Worm (Caenorhabditis elegans) whole organism, mixed stage, embryonic: ENCODE measurements around the gene str-71.

ENCODE experiments used
- M03D4.4 ChIP-seq: sonication (generic microtip); optimal IDR thresholded peaks from 2 replicates; lab custom pipeline; 2017; ENCODE audit warnings: mild to moderate bottlenecking, missing genetic modification characterization, missing compliant biosample characterization
- blmp-1 ChIP-seq: fragments of 150-350 bp; optimal IDR thresholded peaks from 2 replicates; lab custom pipeline; 2014; ENCODE audit warnings: missing biosample characterization, missing genetic modification characterization
- ceh-39 ChIP-seq: fragments of 150-350 bp; optimal IDR thresholded peaks from 2 replicates; lab custom pipeline; 2014; ENCODE audit warnings: missing biosample characterization, missing genetic modification characterization
- ceh-43 ChIP-seq: fragments of 200-800 bp; sonication (Bioruptor generic); optimal IDR thresholded peaks from 2 replicates; lab custom pipeline; 2018; ENCODE audit warnings: mild to moderate bottlenecking, missing genetic modification characterization, moderate library complexity, missing compliant biosample characterization
- ces-1 ChIP-seq: fragments of 150-350 bp; optimal IDR thresholded peaks from 2 replicates; lab custom pipeline; 2014; ENCODE audit warnings: missing biosample characterization, missing genetic modification reagents, missing genetic modification characterization
- cnd-1 ChIP-seq: fragments of 200-800 bp; sonication (Bioruptor generic); optimal IDR thresholded peaks from 2 replicates; lab custom pipeline; 2018; ENCODE audit warnings: mild to moderate bottlenecking, missing genetic modification characterization, missing compliant biosample characterization
- drap-1 ChIP-seq: fragments of 200-800 bp; sonication (Bioruptor generic); optimal IDR thresholded peaks from 3 replicates; lab custom pipeline; 2018; ENCODE audit warnings: mild to moderate bottlenecking, missing genetic modification characterization, missing compliant biosample characterization
- elt-1 ChIP-seq: sonication (generic microtip); optimal IDR thresholded peaks from 2 replicates; lab custom pipeline; 2017; ENCODE audit warnings: missing genetic modification characterization, mild to moderate bottlenecking, missing compliant biosample characterization, antibody characterized with exemption, moderate library complexity, borderline replicate concordance; ENCODE audit not compliant: insufficient read depth
- elt-3 ChIP-seq: fragments of 150-350 bp; optimal IDR thresholded peaks from 2 replicates; lab custom pipeline; 2014; ENCODE audit warnings: missing biosample characterization, missing genetic modification characterization
- flh-1 ChIP-seq: fragments of 200-800 bp; sonication (Bioruptor generic); optimal IDR thresholded peaks from 2 replicates; lab custom pipeline; 2018; ENCODE audit warnings: mild to moderate bottlenecking, missing genetic modification characterization, moderate library complexity, missing compliant biosample characterization
- lin-13 ChIP-seq: fragments of 150-350 bp; optimal IDR thresholded peaks from 2 replicates; lab custom pipeline; 2014; ENCODE audit warnings: missing biosample characterization, missing genetic modification characterization
- lin-32 ChIP-seq: fragments of 200-800 bp; sonication (Bioruptor generic); optimal IDR thresholded peaks from 2 replicates; lab custom pipeline; 2018; ENCODE audit warnings: mild to moderate bottlenecking, missing genetic modification characterization, missing compliant biosample characterization
- lsy-2 ChIP-seq: fragments of 150-350 bp; optimal IDR thresholded peaks from 2 replicates; lab custom pipeline; 2014; ENCODE audit warnings: missing biosample characterization, missing genetic modification characterization
- mab-5 ChIP-seq: fragments of 150-350 bp; optimal IDR thresholded peaks from 2 replicates; lab custom pipeline; 2014; ENCODE audit warnings: missing biosample characterization, missing genetic modification characterization
- mep-1 ChIP-seq: fragments of 150-350 bp; optimal IDR thresholded peaks from 2 replicates; lab custom pipeline; 2017; ENCODE audit warnings: missing biosample characterization, missing genetic modification reagents, missing genetic modification characterization, inconsistent platforms
- mls-2 ChIP-seq: sonication (generic microtip); optimal IDR thresholded peaks from 2 replicates; lab custom pipeline; 2016; ENCODE audit warnings: mild to moderate bottlenecking, missing genetic modification characterization, moderate library complexity, missing compliant biosample characterization
- nhr-12 ChIP-seq: fragments of 150-350 bp; optimal IDR thresholded peaks from 2 replicates; lab custom pipeline; 2014; ENCODE audit warnings: missing biosample characterization, missing genetic modification characterization
- nhr-2 ChIP-seq: fragments of 150-350 bp; optimal IDR thresholded peaks from 2 replicates; lab custom pipeline; 2014; ENCODE audit warnings: missing biosample characterization, missing genetic modification characterization
- nhr-28 ChIP-seq: fragments of 150-350 bp; optimal IDR thresholded peaks from 2 replicates; lab custom pipeline; 2014; ENCODE audit warnings: missing biosample characterization, missing genetic modification characterization
- nhr-76 ChIP-seq: sonication (generic microtip); optimal IDR thresholded peaks from 2 replicates; lab custom pipeline; 2017; ENCODE audit warnings: missing biosample characterization, missing genetic modification characterization
- pha-4 ChIP-seq: fragments of 150-350 bp; optimal IDR thresholded peaks from 2 replicates; lab custom pipeline; 2018; ENCODE audit warnings: missing biosample characterization, missing genetic modification reagents, missing genetic modification characterization
- sem-2 ChIP-seq: fragments of 200-800 bp; sonication (Bioruptor generic); optimal IDR thresholded peaks from 2 replicates; lab custom pipeline; 2018; ENCODE audit warnings: mild to moderate bottlenecking, missing genetic modification characterization, missing compliant biosample characterization
- sptf-1 ChIP-seq: sonication (generic microtip); optimal IDR thresholded peaks from 2 replicates; lab custom pipeline; 2017; ENCODE audit warnings: mild to moderate bottlenecking, missing genetic modification characterization, moderate library complexity, missing compliant biosample characterization
- tbx-8 ChIP-seq: fragments of 200-800 bp; sonication (Bioruptor generic); optimal IDR thresholded peaks from 2 replicates; lab custom pipeline; 2018; ENCODE audit warnings: mild to moderate bottlenecking, missing genetic modification characterization, moderate library complexity, missing compliant biosample characterization
- unc-120 ChIP-seq: sonication (generic microtip); optimal IDR thresholded peaks from 2 replicates; lab custom pipeline; 2017; ENCODE audit warnings: missing genetic modification characterization, missing compliant biosample characterization; ENCODE audit not compliant: poor library complexity, severe bottlenecking
- unc-39 ChIP-seq: fragments of 150-350 bp; optimal IDR thresholded peaks from 2 replicates; lab custom pipeline; 2014; ENCODE audit warnings: missing biosample characterization, missing genetic modification characterization
- unc-62 ChIP-seq: fragments of 150-350 bp; optimal IDR thresholded peaks from 2 replicates; lab custom pipeline; 2014; ENCODE audit warnings: missing biosample characterization, missing genetic modification reagents, missing genetic modification characterization
- zip-8 ChIP-seq: fragments of 150-350 bp; optimal IDR thresholded peaks from 2 replicates; lab custom pipeline; 2014; ENCODE audit warnings: missing biosample characterization, missing genetic modification characterization

Gene str-71

DNA sequence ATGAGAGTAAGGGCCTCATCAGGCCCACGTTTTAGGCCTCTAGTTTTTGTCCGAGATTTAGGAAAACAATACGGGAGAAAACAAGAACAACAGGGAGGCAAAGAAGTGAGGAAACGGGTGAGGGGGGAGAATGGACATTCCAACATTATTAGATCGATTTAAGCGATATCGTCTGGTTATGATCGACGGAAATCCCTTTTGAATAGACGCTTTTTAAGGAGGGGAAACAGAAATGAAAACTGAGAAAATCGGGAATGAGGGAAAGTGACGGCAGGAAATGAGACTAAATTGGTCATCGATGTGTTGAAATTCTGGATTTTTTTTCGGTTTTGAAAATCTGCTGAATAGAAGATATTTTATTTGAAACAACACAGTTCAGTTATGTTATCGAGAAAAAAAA, 5.4 kb upstream of the str-71 start, which contains the start of gene rocf-1:
rocf-1 (minus strand) TSS at position 101 of the 400 bp plus-strand sequence.
- TF ChIP-seq nhr-76 (no peak), blmp-1 (peak; percentile 26)

DNA sequence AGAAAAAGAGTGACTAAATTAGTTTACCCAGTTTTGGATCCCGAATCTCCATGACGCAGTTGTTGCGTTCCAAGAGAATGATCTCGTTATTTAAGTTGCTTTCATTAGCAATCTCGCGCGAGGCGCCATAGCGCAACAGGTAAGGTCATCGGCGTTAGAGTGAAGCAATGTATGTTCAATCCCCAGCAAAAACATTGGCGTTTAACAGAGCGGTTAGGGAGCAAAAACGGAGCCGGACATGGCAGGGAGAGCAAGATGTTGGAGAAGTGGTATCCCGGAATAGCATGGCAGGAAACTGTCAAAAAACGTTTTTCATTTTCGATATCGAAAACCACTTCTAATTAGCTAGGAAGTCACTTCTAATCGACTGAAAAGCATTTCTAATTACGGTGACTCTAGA, 4.7 kb downstream of the str-71 start:
- TF ChIP-seq elt-1 (tag; lab: Kevin White, UChicago), result no peak
- TF ChIP-seq drap-1, result peak; percentile 5

DNA sequence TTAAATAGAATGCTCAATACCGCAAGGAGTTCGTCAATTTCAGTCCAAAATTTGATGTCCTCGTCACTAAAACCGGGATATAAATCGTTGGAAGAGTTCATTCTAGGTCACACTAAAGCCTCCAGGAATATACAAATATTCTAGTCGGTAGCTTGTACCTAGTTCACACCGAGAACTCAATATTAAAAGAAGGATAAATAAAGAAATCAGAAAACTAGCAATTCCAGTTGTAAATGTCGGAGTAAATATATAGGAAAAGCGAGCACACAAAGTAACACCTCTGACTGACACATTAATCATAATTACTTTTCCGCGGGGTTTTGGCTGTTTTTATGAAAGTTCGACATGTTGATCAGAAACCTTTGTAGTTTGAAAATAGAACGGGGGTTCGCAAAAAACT, 7.6 kb downstream of the str-71 start, which contains the start of gene srw-33:
srw-33 (minus strand) TSS at position 101 of the 400 bp plus-strand sequence.
- TF ChIP-seq nhr-28 (tag; lab: Kevin White, UChicago) (no peak), pha-4 (tag; lab: Kevin White, UChicago) (no peak)

DNA sequence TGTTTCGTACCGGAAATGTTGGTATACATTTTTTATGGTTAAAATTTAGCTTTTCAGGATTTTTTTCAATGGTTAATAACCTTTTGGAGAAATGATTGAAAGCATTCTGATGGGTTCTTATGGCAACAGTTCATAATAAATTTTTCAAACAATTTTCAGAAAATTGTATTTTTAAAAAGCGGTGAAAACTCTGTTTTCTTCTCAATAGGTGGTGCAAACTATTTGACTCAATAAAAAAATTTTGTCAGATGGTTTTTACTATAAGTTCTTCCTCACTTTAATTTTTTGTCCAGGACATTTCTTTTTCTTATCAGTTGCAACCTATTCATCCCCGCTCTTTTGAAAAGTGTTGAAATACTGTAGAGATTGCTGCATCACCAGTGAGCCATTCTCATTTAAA, 10.1 kb downstream of the str-71 start, which contains the start of gene T26H5.14:
T26H5.14 (plus strand) TSS at position 301 of the 400 bp plus-strand sequence.
- TF ChIP-seq cnd-1 (tag; lab: Kevin White, UChicago) (no peak), unc-62 (GFP tag; lab: Kevin White, UChicago) (no peak), elt-1 (tag; lab: Kevin White, UChicago) (no peak), lin-32 (no peak), nhr-2 (tag; lab: Kevin White, UChicago) (no peak), unc-39 (tag; lab: Kevin White, UChicago) (no peak), sptf-1 (no peak), elt-3 (tag; lab: Kevin White, UChicago) (no peak), ces-1 (GFP tag; lab: Kevin White, UChicago) (no peak), mep-1 (tag; lab: Kevin White, UChicago) (no peak), pha-4 (tag; lab: Kevin White, UChicago) (no peak), sem-2 (no peak), unc-120 (no peak)

DNA sequence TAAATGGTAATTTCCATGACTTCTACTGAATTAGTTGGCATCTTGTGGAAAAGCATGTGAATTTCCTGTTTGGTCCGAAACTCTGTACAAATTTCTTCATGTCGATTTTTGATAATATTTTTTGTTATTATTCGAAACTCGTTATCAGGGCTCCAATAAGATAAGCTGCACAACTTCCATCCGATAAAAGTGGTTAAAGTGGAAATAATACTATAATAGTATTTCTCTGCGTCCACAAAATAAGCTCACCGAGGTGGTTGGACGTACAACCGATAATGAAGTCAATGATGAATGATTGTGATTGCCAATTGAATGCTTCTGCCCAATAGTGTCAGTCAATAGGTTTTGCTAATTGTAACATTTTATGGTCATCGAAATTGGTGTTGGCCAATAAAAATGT, 10.6 kb downstream of the str-71 start, which contains the start of gene T26H5.4:
T26H5.4 (minus strand) TSS at position 294 of the 400 bp plus-strand sequence.
- no peak for TF ChIP-seq nhr-28 (tag; lab: Kevin White, UChicago)
- no peak for TF ChIP-seq ceh-43
- no peak for TF ChIP-seq ceh-39 (tag; lab: Kevin White, UChicago)
- TF ChIP-seq drap-1, result no peak
- no peak for TF ChIP-seq sem-2
- no peak for TF ChIP-seq unc-120
- no peak for TF ChIP-seq mls-2
- TF ChIP-seq, all 35 proteins: peak for 0

ce11 chrV:15445437-15445836, 13.6 kb downstream of the str-71 start, which contains the start of gene srh-239:
Gene srh-239 (plus strand): TSS chrV:15445737.
- TF ChIP-seq mep-1 (tag; lab: Kevin White, UChicago), result no peak
- no peak for TF ChIP-seq ceh-43
- no peak for TF ChIP-seq ceh-39 (tag; lab: Kevin White, UChicago)
- no peak for TF ChIP-seq zip-8 (tag; lab: Kevin White, UChicago)
- TF ChIP-seq drap-1, result no peak
- no peak for TF ChIP-seq lin-32
- TF ChIP-seq elt-1 (tag; lab: Kevin White, UChicago), result no peak
- no peak for TF ChIP-seq nhr-28 (tag; lab: Kevin White, UChicago)
- no peak for TF ChIP-seq unc-39 (tag; lab: Kevin White, UChicago)
- no peak for TF ChIP-seq nhr-76
- TF ChIP-seq lsy-2 (tag; lab: Kevin White, UChicago), result no peak
- no peak for TF ChIP-seq blmp-1
- TF ChIP-seq ces-1 (GFP tag; lab: Kevin White, UChicago), result no peak
- no peak for TF ChIP-seq elt-3 (tag; lab: Kevin White, UChicago)

- TF ChIP-seq nhr-2 (tag; lab: Kevin White, UChicago) (no peak), lin-13 (tag; lab: Kevin White, UChicago) (no peak), nhr-12 (tag; lab: Kevin White, UChicago) (no peak), tbx-8 (GFP tag; lab: Kevin White, UChicago) (no peak), ceh-43 (no peak), mab-5 (tag; lab: Kevin White, UChicago) (no peak), unc-120 (no peak), mls-2 (no peak), M03D4.4 (no peak), flh-1 (GFP tag; lab: Kevin White, UChicago) (no peak), pha-4 (tag; lab: Kevin White, UChicago) (no peak)
- TF ChIP-seq, all 35 proteins: peak for 0
Measured at ce11 chrV:15444615-15445014, 14.4 kb downstream of the str-71 start, which contains the start of gene T26H5.9. Gene T26H5.9 (plus strand): TSS chrV:15444916.
